5 worm cellular contexts compared by ENCODE assay signal in genomic region chrV:7575563-7575962, ce11.
TF ChIP-seq lines count a peak whose summit lies in the region.

Gene snu-66, minus strand, starts transcription at chrV:7575670.
Gene ints-9, plus strand, starts transcription at chrV:7575802.

TF ChIP-seq in whole organism, L1 larva, 84 proteins besides CTCF, POLR2A, EP300 and RAD21 (continued from another document and continues in another):
- TF ChIP-seq snu-23 (GFP tag; optimal IDR thresholded peaks at IDR 0.05; lab: Kevin White, UChicago) = peak; percentile 84
- peak; percentile 57 for TF ChIP-seq lin-13 (GFP tag; optimal IDR thresholded peaks at IDR 0.05; lab: Kevin White, UChicago)
- peak; percentile 81 for TF ChIP-seq nhr-47 (tag; optimal IDR thresholded peaks at IDR 0.05; lab: Kevin White, UChicago)
- TF ChIP-seq aha-1 (tag; optimal IDR thresholded peaks at IDR 0.05; lab: Kevin White, UChicago) = no peak
- peak; percentile 81 for TF ChIP-seq nhr-85 (tag; lab: Kevin White, UChicago)
- TF ChIP-seq nhr-20 (tag; optimal IDR thresholded peaks at IDR 0.05; lab: Kevin White, UChicago) = peak; percentile 77
- peak; percentile 80 for TF ChIP-seq swsn-7 (tag; optimal IDR thresholded peaks at IDR 0.05; lab: Kevin White, UChicago)
- TF ChIP-seq elt-3 (tag; optimal IDR thresholded peaks at IDR 0.05; lab: Kevin White, UChicago) = peak in 2 of 6 experiments; percentile 23 to 35
- no peak for TF ChIP-seq efl-3 (GFP tag; optimal IDR thresholded peaks at IDR 0.05; lab: Kevin White, UChicago)
- peak; percentile 10 for TF ChIP-seq nhr-77 (tag; optimal IDR thresholded peaks at IDR 0.05; lab: Kevin White, UChicago)
- TF ChIP-seq ceh-82 (tag; optimal IDR thresholded peaks at IDR 0.05; lab: Kevin White, UChicago) = peak; percentile 66 to 81 (median 67)
- TF ChIP-seq blmp-1 (tag; optimal IDR thresholded peaks at IDR 0.05; lab: Kevin White, UChicago) = peak; percentile 66
- peak; percentile 70 for TF ChIP-seq nhr-19 (GFP tag; conservative IDR thresholded peaks at IDR 0.05; lab: Robert Waterston, UW)
- TF ChIP-seq ets-5 (GFP tag; IDR thresholded peaks at IDR 0.05; lab: Robert Waterston, UW) = no peak
- TF ChIP-seq sup-37 (GFP tag; optimal IDR thresholded peaks at IDR 0.05; lab: Kevin White, UChicago) = no peak
- no peak for TF ChIP-seq aly-2 (tag; optimal IDR thresholded peaks at IDR 0.05; lab: Kevin White, UChicago)
- peak; percentile 72 for TF ChIP-seq xbp-1 (tag; optimal IDR thresholded peaks at IDR 0.05; lab: Kevin White, UChicago)
- TF ChIP-seq egl-13 (tag; optimal IDR thresholded peaks at IDR 0.05; lab: Kevin White, UChicago) = no peak
- peak; percentile 75 to 85 for TF ChIP-seq lin-35 (GFP tag; optimal IDR thresholded peaks at IDR 0.05; lab: Kevin White, UChicago)
- peak in 1 of 2 experiments; percentile 33 for TF ChIP-seq ztf-11 (tag; optimal IDR thresholded peaks at IDR 0.05; lab: Kevin White, UChicago)
- TF ChIP-seq ceh-63 (GFP tag; optimal IDR thresholded peaks at IDR 0.05; lab: Kevin White, UChicago) = no peak
- TF ChIP-seq dpl-1 (GFP tag; optimal IDR thresholded peaks at IDR 0.05; lab: Kevin White, UChicago) = peak; percentile 68 to 79 (median 79)
- TF ChIP-seq ama-1 (optimal IDR thresholded peaks at IDR 0.05; lab: Kevin White, UChicago) = peak; percentile 29
- no peak for TF ChIP-seq egl-27 (tag; optimal IDR thresholded peaks at IDR 0.05; lab: Kevin White, UChicago)
- peak; percentile 53 for TF ChIP-seq isw-1 (GFP tag; IDR thresholded peaks at IDR 0.05; lab: Robert Waterston, UW)
- TF ChIP-seq snpc-4 (tag; optimal IDR thresholded peaks at IDR 0.05; lab: Kevin White, UChicago) = peak; percentile 41
- TF ChIP-seq sox-4 (tag; optimal IDR thresholded peaks at IDR 0.05; lab: Kevin White, UChicago) = no peak

TF ChIP-seq in whole organism, L2 larva, 48 proteins besides CTCF, POLR2A, EP300 and RAD21 (continued from another document and continues in another):
- TF ChIP-seq mdl-1 (tag; optimal IDR thresholded peaks at IDR 0.05; lab: Kevin White, UChicago) = no peak
- peak; percentile 16 for TF ChIP-seq sem-4 (tag; optimal IDR thresholded peaks at IDR 0.05; lab: Kevin White, UChicago)
- no peak for TF ChIP-seq nhr-77 (tag; optimal IDR thresholded peaks at IDR 0.05; lab: Kevin White, UChicago)
- TF ChIP-seq gmeb-1 (tag; optimal IDR thresholded peaks at IDR 0.05; lab: Kevin White, UChicago) = peak; percentile 82
- TF ChIP-seq peb-1 (tag; optimal IDR thresholded peaks at IDR 0.05; lab: Kevin White, UChicago) = no peak
- peak; percentile 51 for TF ChIP-seq crh-2 (tag; optimal IDR thresholded peaks at IDR 0.05; lab: Kevin White, UChicago)
- TF ChIP-seq ceh-82 (tag; optimal IDR thresholded peaks at IDR 0.05; lab: Kevin White, UChicago) = no peak
- TF ChIP-seq dmd-4 (tag; optimal IDR thresholded peaks at IDR 0.05; lab: Kevin White, UChicago) = no peak
- TF ChIP-seq nhr-10 (tag; optimal IDR thresholded peaks at IDR 0.05; lab: Kevin White, UChicago) = no peak
- TF ChIP-seq elt-1 (tag; optimal IDR thresholded peaks at IDR 0.05; lab: Kevin White, UChicago) = no peak
- no peak for TF ChIP-seq mab-5 (tag; optimal IDR thresholded peaks at IDR 0.05; lab: Kevin White, UChicago)
- no peak for TF ChIP-seq egl-27 (tag; optimal IDR thresholded peaks at IDR 0.05; lab: Kevin White, UChicago)
- TF ChIP-seq ztf-11 (tag; optimal IDR thresholded peaks at IDR 0.05; lab: Kevin White, UChicago) = no peak
- no peak for TF ChIP-seq ZK546.5 (tag; optimal IDR thresholded peaks at IDR 0.05; lab: Kevin White, UChicago)
- TF ChIP-seq alr-1 (tag; optimal IDR thresholded peaks at IDR 0.05; lab: Kevin White, UChicago) = no peak
- peak; percentile 69 for TF ChIP-seq F13H6.1 (tag; optimal IDR thresholded peaks at IDR 0.05; lab: Kevin White, UChicago)
- TF ChIP-seq nhr-25 (tag; optimal IDR thresholded peaks at IDR 0.05; lab: Kevin White, UChicago) = no peak
- no peak for TF ChIP-seq fos-1 (tag; optimal IDR thresholded peaks at IDR 0.05; lab: Kevin White, UChicago)
- TF ChIP-seq unc-62 (GFP tag; optimal IDR thresholded peaks at IDR 0.05; lab: Kevin White, UChicago) = no peak
- no peak for TF ChIP-seq lin-39 (tag; optimal IDR thresholded peaks at IDR 0.05; lab: Kevin White, UChicago)
- no peak for TF ChIP-seq nhr-12 (tag; optimal IDR thresholded peaks at IDR 0.05; lab: Kevin White, UChicago)
- TF ChIP-seq sma-3 (GFP tag; optimal IDR thresholded peaks at IDR 0.05; lab: Kevin White, UChicago) = peak; percentile 52
- no peak for TF ChIP-seq zag-1 (tag; optimal IDR thresholded peaks at IDR 0.05; lab: Kevin White, UChicago)
- no peak for TF ChIP-seq blmp-1 (tag; optimal IDR thresholded peaks at IDR 0.05; lab: Kevin White, UChicago; ENCODE audit: insufficient read depth)
- no peak for TF ChIP-seq aly-2 (tag; optimal IDR thresholded peaks at IDR 0.05; lab: Kevin White, UChicago)
- peak; percentile 81 for TF ChIP-seq unc-55 (GFP tag; optimal IDR thresholded peaks at IDR 0.05; lab: Kevin White, UChicago)
- TF ChIP-seq C34F6.9 (tag; optimal IDR thresholded peaks at IDR 0.05; lab: Kevin White, UChicago) = peak; percentile 86
- no peak for TF ChIP-seq ama-1 (optimal IDR thresholded peaks at IDR 0.05; lab: Kevin White, UChicago)
- no peak for TF ChIP-seq elt-3 (tag; optimal IDR thresholded peaks at IDR 0.05; lab: Kevin White, UChicago)

TF ChIP-seq in whole organism, L3 larva, 47 proteins besides CTCF, POLR2A, EP300 and RAD21 (continued from another document and continues in another):
- no peak for TF ChIP-seq ceh-9 (tag; optimal IDR thresholded peaks at IDR 0.05; lab: Kevin White, UChicago)
- no peak for TF ChIP-seq fkh-2 (tag; optimal IDR thresholded peaks at IDR 0.05; lab: Kevin White, UChicago)
- TF ChIP-seq egl-5 (tag; optimal IDR thresholded peaks at IDR 0.05; lab: Kevin White, UChicago) = no peak
- TF ChIP-seq ama-1 (optimal IDR thresholded peaks at IDR 0.05; lab: Kevin White, UChicago) = no peak
- no peak for TF ChIP-seq zag-1 (tag; optimal IDR thresholded peaks at IDR 0.05; lab: Kevin White, UChicago)
- TF ChIP-seq ZK546.5 (tag; optimal IDR thresholded peaks at IDR 0.05; lab: Kevin White, UChicago) = no peak
- TF ChIP-seq eor-1 (tag; optimal IDR thresholded peaks at IDR 0.05; lab: Kevin White, UChicago) = no peak
- TF ChIP-seq lin-39 (tag; optimal IDR thresholded peaks at IDR 0.05; lab: Kevin White, UChicago) = no peak
- no peak for TF ChIP-seq ceh-16 (tag; optimal IDR thresholded peaks at IDR 0.05; lab: Kevin White, UChicago)
- no peak for TF ChIP-seq nfya-1 (tag; optimal IDR thresholded peaks at IDR 0.05; lab: Kevin White, UChicago; ENCODE audit: insufficient read depth)
- no peak for TF ChIP-seq unc-39 (tag; optimal IDR thresholded peaks at IDR 0.05; lab: Kevin White, UChicago)
- TF ChIP-seq nhr-12 (tag; optimal IDR thresholded peaks at IDR 0.05; lab: Kevin White, UChicago) = no peak
- TF ChIP-seq ztf-4 (tag; optimal IDR thresholded peaks at IDR 0.05; lab: Kevin White, UChicago) = no peak
- no peak for TF ChIP-seq nhr-67 (tag; optimal IDR thresholded peaks at IDR 0.05; lab: Kevin White, UChicago)
- TF ChIP-seq lsy-12 (tag; optimal IDR thresholded peaks at IDR 0.05; lab: Kevin White, UChicago) = no peak
- no peak for TF ChIP-seq elt-3 (tag; optimal IDR thresholded peaks at IDR 0.05; lab: Kevin White, UChicago)
- TF ChIP-seq mdl-1 (tag; optimal IDR thresholded peaks at IDR 0.05; lab: Kevin White, UChicago) = no peak
- TF ChIP-seq nhr-43 (tag; optimal IDR thresholded peaks at IDR 0.05; lab: Kevin White, UChicago; ENCODE audit: poor library complexity, severe bottlenecking) = no peak
- TF ChIP-seq ceh-82 (tag; optimal IDR thresholded peaks at IDR 0.05; lab: Kevin White, UChicago) = no peak
- TF ChIP-seq nhr-237 (tag; optimal IDR thresholded peaks at IDR 0.05; lab: Kevin White, UChicago) = no peak
- no peak for TF ChIP-seq fos-1 (tag; optimal IDR thresholded peaks at IDR 0.05; lab: Kevin White, UChicago)
- no peak for TF ChIP-seq egl-27 (tag; optimal IDR thresholded peaks at IDR 0.05; lab: Kevin White, UChicago)
- TF ChIP-seq hmg-11 (tag; optimal IDR thresholded peaks at IDR 0.05; lab: Kevin White, UChicago) = peak; percentile 18
- TF ChIP-seq jun-1 (tag; optimal IDR thresholded peaks at IDR 0.05; lab: Kevin White, UChicago) = peak; percentile 14
- TF ChIP-seq nhr-28 (tag; optimal IDR thresholded peaks at IDR 0.05; lab: Kevin White, UChicago) = no peak
- TF ChIP-seq unc-62 (GFP tag; optimal IDR thresholded peaks at IDR 0.05; lab: Kevin White, UChicago) = no peak
- TF ChIP-seq nhr-77 (tag; optimal IDR thresholded peaks at IDR 0.05; lab: Kevin White, UChicago) = no peak
- no peak for TF ChIP-seq aly-2 (tag; optimal IDR thresholded peaks at IDR 0.05; lab: Kevin White, UChicago)
- TF ChIP-seq snpc-4 (tag; optimal IDR thresholded peaks at IDR 0.05; lab: Kevin White, UChicago) = peak; percentile 83
- TF ChIP-seq mml-1 (tag; optimal IDR thresholded peaks at IDR 0.05; lab: Kevin White, UChicago) = no peak

TF ChIP-seq in whole organism, L4 larva, 104 proteins besides CTCF, POLR2A, EP300 and RAD21 (continued from another document):
- no peak for TF ChIP-seq daf-16 (GFP tag; optimal IDR thresholded peaks at IDR 0.05; lab: Kevin White, UChicago)
- no peak for TF ChIP-seq daf-16 (tag; optimal IDR thresholded peaks at IDR 0.05; lab: Kevin White, UChicago)
- TF ChIP-seq nhr-48 (tag; optimal IDR thresholded peaks at IDR 0.05; lab: Kevin White, UChicago) = peak; percentile 8
- TF ChIP-seq nhr-41 (GFP tag; IDR thresholded peaks at IDR 0.05; lab: Robert Waterston, UW) = no peak
- no peak for TF ChIP-seq ZK546.5 (tag; optimal IDR thresholded peaks at IDR 0.05; lab: Kevin White, UChicago)
- no peak for TF ChIP-seq nhr-10 (tag; optimal IDR thresholded peaks at IDR 0.05; lab: Kevin White, UChicago)
- peak; percentile 78 for TF ChIP-seq dpl-1 (GFP tag; optimal IDR thresholded peaks at IDR 0.05; lab: Kevin White, UChicago)
- TF ChIP-seq madf-5 (GFP tag; IDR thresholded peaks at IDR 0.05; lab: Robert Waterston, UW) = no peak
- TF ChIP-seq ceh-32 (tag; optimal IDR thresholded peaks at IDR 0.05; lab: Kevin White, UChicago; ENCODE audit: poor library complexity) = no peak
- TF ChIP-seq dmd-8 (GFP tag; IDR thresholded peaks at IDR 0.05; lab: Robert Waterston, UW) = no peak
- no peak for TF ChIP-seq fkh-10 (GFP tag; optimal IDR thresholded peaks at IDR 0.05; lab: Kevin White, UChicago)
- no peak for TF ChIP-seq F44E2.7 (GFP tag; IDR thresholded peaks at IDR 0.05; lab: Robert Waterston, UW)
- peak; percentile 81 for TF ChIP-seq mes-2 (tag; optimal IDR thresholded peaks at IDR 0.05; lab: Kevin White, UChicago; ENCODE audit: poor library complexity, severe bottlenecking)
- peak; percentile 85 for TF ChIP-seq lin-38 (GFP tag; IDR thresholded peaks at IDR 0.05; lab: Robert Waterston, UW)
- TF ChIP-seq dve-1 (tag; optimal IDR thresholded peaks at IDR 0.05; lab: Kevin White, UChicago; ENCODE audit: insufficient read depth) = peak; percentile 52
- TF ChIP-seq daf-19 (GFP tag; conservative IDR thresholded peaks at IDR 0.05; lab: Robert Waterston, UW) = no peak
- peak; percentile 55 for TF ChIP-seq rbr-2 (tag; optimal IDR thresholded peaks at IDR 0.05; lab: Kevin White, UChicago)
- TF ChIP-seq mep-1 (tag; optimal IDR thresholded peaks at IDR 0.05; lab: Kevin White, UChicago) = peak; percentile 62
- no peak for TF ChIP-seq ceh-28 (tag; optimal IDR thresholded peaks at IDR 0.05; lab: Kevin White, UChicago)
- TF ChIP-seq dmd-9 (GFP tag; IDR thresholded peaks at IDR 0.05; lab: Robert Waterston, UW) = 0 out of 2 replicates have a peak, but pooled peaks have one; percentile 48
- no peak for TF ChIP-seq egl-43 (GFP tag; IDR thresholded peaks at IDR 0.05; lab: Robert Waterston, UW)
- TF ChIP-seq hlh-11 (tag; optimal IDR thresholded peaks at IDR 0.05; lab: Kevin White, UChicago) = no peak
- no peak for TF ChIP-seq nhr-77 (tag; optimal IDR thresholded peaks at IDR 0.05; lab: Kevin White, UChicago)

TF ChIP-seq in whole organism, young adult, 124 proteins besides CTCF, POLR2A, EP300 and RAD21 (continued from another document):
- no peak for TF ChIP-seq snpc-4 (GFP tag; optimal IDR thresholded peaks at IDR 0.05; lab: Kevin White, UChicago)
- TF ChIP-seq snpc-4 (tag; optimal IDR thresholded peaks at IDR 0.05; lab: Kevin White, UChicago) = peak in 2 of 4 experiments; percentile 34 to 47
- 0 out of 2 replicates have a peak, but pooled peaks have one; percentile 16 for TF ChIP-seq dox-1 (GFP tag; IDR thresholded peaks at IDR 0.05; lab: Robert Waterston, UW)
